Fruit fly (Drosophila melanogaster): Measurements from ENCODE around the gene CG11590.

The CG11590 gene

DNA sequence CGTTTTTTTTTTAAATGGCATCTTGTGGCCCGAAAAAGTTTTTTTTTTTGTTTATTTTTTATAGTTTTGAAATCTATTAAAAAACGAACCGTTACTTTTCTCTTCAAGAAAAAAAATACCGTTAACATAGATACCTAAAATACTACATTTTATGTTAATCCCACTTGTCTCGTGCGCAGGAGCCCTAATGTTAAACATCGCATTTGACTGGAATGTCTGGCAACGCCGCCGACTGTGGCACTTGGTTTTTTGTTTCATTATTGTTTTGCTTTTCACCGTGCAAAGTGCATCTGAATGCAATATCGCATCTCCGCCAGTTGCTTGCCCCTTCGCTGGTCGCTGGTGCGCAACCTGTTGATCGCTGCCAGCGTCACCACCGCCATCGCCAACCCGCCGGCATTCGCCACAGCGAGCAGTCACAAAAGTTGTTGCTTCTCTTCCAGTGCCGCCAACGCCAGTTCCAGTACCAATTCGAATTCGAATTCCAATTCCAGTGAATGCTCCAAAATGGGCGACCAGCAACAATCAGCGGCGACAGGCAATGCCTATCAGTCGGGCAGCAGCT, at the start of gene CG11590:
TSS of gene CG11590 (plus strand) at position 212 of the 565 bp plus-strand sequence.
- TF ChIP-seq bab1 (GFP tag; optimal IDR thresholded peaks at IDR 0.05): peak; percentile 38
- TF ChIP-seq Mnt (GFP tag; optimal IDR thresholded peaks at IDR 0.05): no peak
- TF ChIP-seq cnc (optimal IDR thresholded peaks at IDR 0.05): no peak
- TF ChIP-seq CG7045 (GFP tag; optimal IDR thresholded peaks at IDR 0.05): no peak
- no peak for TF ChIP-seq kay (GFP tag; ENCODE audit: borderline replicate concordance)

DNA sequence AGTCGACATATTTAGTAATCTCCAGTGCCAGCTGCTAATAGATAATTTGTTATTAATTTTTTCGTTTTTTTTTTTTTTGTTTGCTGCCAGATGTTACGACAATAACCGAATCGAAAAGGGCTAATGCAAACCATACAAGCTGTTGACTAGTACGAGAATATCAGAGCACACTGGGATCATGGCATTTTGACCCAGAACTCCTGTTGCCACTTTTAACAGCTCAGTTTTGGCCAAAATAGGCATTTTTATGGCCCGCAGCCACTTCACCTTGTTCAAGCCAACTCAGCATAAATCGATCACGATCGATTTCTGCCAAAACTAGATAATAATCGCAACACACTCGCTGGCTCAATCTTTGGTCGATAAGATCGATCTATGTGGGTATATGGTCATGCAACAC, 48.1 kb upstream of the CG11590 start, which contains the start of gene CG12479:
TSS of gene CG12479 (minus strand) at position 101 of the 400 bp plus-strand sequence.
- TF ChIP-seq CG14711 (tag; optimal IDR thresholded peaks at IDR 0.05): no peak
- TF ChIP-seq toe (GFP tag; optimal IDR thresholded peaks at IDR 0.05): no peak
- TF ChIP-seq CG7101 (tag; optimal IDR thresholded peaks at IDR 0.05): no peak
- TF ChIP-seq Crg-1 (GFP tag; optimal IDR thresholded peaks at IDR 0.05): no peak
- TF ChIP-seq CG33017 (tag; optimal IDR thresholded peaks at IDR 0.05): no peak
- TF ChIP-seq tj (GFP tag; optimal IDR thresholded peaks at IDR 0.05): no peak
- TF ChIP-seq pad (GFP tag; optimal IDR thresholded peaks at IDR 0.05): no peak
- TF ChIP-seq Hr96 (GFP tag; optimal IDR thresholded peaks at IDR 0.05): no peak
- no peak for TF ChIP-seq CG7045 (GFP tag; optimal IDR thresholded peaks at IDR 0.05)
- no peak for TF ChIP-seq kay (GFP tag; ENCODE audit: borderline replicate concordance)
- TF ChIP-seq CG12768 (GFP tag; optimal IDR thresholded peaks at IDR 0.05): no peak
- no peak for TF ChIP-seq cic (GFP tag; optimal IDR thresholded peaks at IDR 0.05)
- TF ChIP-seq Mnt (GFP tag; optimal IDR thresholded peaks at IDR 0.05): no peak
- no peak for TF ChIP-seq CG11617 (GFP tag; optimal IDR thresholded peaks at IDR 0.05)
- no peak for TF ChIP-seq bab1 (GFP tag; optimal IDR thresholded peaks at IDR 0.05)

DNA sequence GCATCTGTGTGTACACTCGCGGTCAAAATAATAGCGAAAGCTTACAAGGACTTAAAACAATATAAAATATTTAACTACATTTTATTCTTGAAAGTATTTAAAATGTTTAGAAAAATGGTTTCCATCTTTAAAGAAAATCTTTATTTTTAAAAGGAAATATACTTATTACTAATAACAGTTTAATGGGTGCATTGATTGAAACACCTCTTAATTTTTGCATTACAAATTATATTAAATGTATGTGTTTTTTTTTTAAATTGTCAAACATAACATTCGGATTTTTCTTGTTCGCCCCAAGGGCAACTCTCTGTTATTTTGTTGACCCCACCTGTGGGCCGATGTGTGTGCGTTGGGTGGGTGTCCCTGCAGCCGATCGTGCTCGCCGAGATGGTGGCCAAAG, 46.3 kb upstream of the CG11590 start:
- TF ChIP-seq pad (GFP tag; optimal IDR thresholded peaks at IDR 0.05): no peak
- no peak for TF ChIP-seq CG33017 (tag; optimal IDR thresholded peaks at IDR 0.05)
- no peak for TF ChIP-seq cnc (optimal IDR thresholded peaks at IDR 0.05)
- TF ChIP-seq cic (GFP tag; optimal IDR thresholded peaks at IDR 0.05): no peak
- TF ChIP-seq toe (GFP tag; optimal IDR thresholded peaks at IDR 0.05): no peak
- no peak for TF ChIP-seq CG12768 (GFP tag; optimal IDR thresholded peaks at IDR 0.05)
- TF ChIP-seq Mnt (GFP tag; optimal IDR thresholded peaks at IDR 0.05): no peak

DNA sequence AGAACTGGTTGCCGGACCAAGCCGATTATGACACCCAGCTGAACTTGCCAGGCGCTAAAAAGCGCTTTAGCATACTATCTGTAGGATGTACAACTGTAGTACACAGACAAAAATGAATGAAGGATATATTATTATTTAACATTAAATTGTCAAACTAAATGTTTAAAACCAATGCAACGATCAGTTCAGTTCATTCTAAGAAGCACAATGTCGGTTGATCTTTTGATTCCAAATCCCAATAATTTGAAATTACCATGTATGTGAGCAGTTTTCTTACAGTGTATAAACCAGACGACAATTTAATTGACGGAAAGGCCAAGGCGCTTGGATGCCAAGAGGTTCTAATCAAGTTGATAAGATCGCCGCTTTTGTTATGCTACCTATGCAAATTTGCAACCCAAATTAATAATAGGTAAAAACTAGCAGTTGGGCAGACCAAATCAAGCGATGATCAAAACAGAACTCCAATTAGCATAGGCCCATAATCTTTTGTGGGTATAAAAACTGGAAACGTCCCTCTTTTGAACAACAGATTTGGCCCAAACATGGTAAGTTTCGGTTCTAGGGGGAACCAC, 30.8 kb upstream of the CG11590 start, which contains the start of gene CG12480:
TSS of gene CG12480 (plus strand) at position 525 of the 575 bp plus-strand sequence.
- no peak for TF ChIP-seq cic (GFP tag; optimal IDR thresholded peaks at IDR 0.05)
- TF ChIP-seq tj (GFP tag; optimal IDR thresholded peaks at IDR 0.05): no peak
- TF ChIP-seq cnc (optimal IDR thresholded peaks at IDR 0.05): no peak
- no peak for TF ChIP-seq CG1620 (GFP tag; optimal IDR thresholded peaks at IDR 0.05)
- no peak for TF ChIP-seq CG14711 (tag; optimal IDR thresholded peaks at IDR 0.05)
- no peak for TF ChIP-seq CG11617 (GFP tag; optimal IDR thresholded peaks at IDR 0.05)
- TF ChIP-seq Hr96 (GFP tag; optimal IDR thresholded peaks at IDR 0.05): no peak
- no peak for TF ChIP-seq CG12768 (GFP tag; optimal IDR thresholded peaks at IDR 0.05)
- TF ChIP-seq Clk (GFP tag; optimal IDR thresholded peaks at IDR 0.05): no peak
- TF ChIP-seq CG7101 (tag; optimal IDR thresholded peaks at IDR 0.05): no peak
- TF ChIP-seq toe (GFP tag; optimal IDR thresholded peaks at IDR 0.05): no peak
- TF ChIP-seq pad (GFP tag; optimal IDR thresholded peaks at IDR 0.05): no peak
- no peak for TF ChIP-seq Crg-1 (GFP tag; optimal IDR thresholded peaks at IDR 0.05)
- TF ChIP-seq CG7045 (GFP tag; optimal IDR thresholded peaks at IDR 0.05): no peak
- no peak for TF ChIP-seq bab1 (GFP tag; optimal IDR thresholded peaks at IDR 0.05)
- TF ChIP-seq Mnt (GFP tag; optimal IDR thresholded peaks at IDR 0.05): no peak

DNA sequence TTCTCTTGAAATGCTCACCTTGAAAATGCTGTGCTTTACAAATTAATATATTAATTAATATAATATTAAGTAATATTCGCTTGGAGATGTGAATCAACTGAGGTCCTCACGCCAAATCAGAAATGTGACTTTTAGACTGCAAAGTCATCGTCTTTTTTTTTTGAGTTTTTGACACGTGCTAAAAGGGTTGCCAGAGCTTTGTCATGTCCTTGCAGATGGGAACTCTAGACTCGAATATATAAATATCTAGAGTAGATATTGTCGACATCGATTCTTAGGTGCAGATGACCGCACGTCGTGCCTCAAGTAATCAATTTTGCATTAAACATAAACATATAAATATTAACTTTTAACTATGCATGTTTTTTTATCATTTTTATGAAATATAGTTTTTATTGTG, 27.5 kb upstream of the CG11590 start, which contains the start of gene betaNACtes1:
TSS of gene betaNACtes1 (minus strand) at position 101 of the 400 bp plus-strand sequence.
- TF ChIP-seq CG5204 (GFP tag; optimal IDR thresholded peaks at IDR 0.05) (no peak), CG7045 (GFP tag; optimal IDR thresholded peaks at IDR 0.05) (no peak), Mnt (GFP tag; optimal IDR thresholded peaks at IDR 0.05) (no peak), CG14711 (tag; optimal IDR thresholded peaks at IDR 0.05) (no peak), CG33017 (tag; optimal IDR thresholded peaks at IDR 0.05) (no peak), CG12768 (GFP tag; optimal IDR thresholded peaks at IDR 0.05) (no peak), toe (GFP tag; optimal IDR thresholded peaks at IDR 0.05) (no peak)

DNA sequence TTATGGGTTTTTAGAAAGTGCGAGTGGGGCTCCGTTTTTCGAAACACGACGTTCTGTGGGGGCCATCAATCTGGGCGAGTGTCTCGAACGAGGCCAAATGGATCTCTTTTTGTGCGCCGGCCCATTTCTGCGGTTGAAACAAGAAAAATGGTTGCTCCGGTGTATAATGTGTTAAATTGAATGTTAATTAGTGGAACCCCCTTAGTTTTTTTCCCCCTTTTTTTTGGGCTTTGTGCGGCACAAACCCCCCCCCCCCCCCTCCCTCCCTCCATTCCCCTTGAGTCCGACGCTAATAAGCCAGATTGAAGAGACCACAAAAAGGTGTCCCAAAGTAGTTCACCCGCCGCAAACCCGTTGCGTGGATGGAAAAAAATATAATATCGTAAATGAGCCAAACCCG, 26.3 kb upstream of the CG11590 start:
- TF ChIP-seq CG33017 (tag; optimal IDR thresholded peaks at IDR 0.05) (no peak), bab1 (GFP tag; optimal IDR thresholded peaks at IDR 0.05) (no peak), Clk (GFP tag; optimal IDR thresholded peaks at IDR 0.05) (no peak), cnc (optimal IDR thresholded peaks at IDR 0.05) (no peak), Mnt (GFP tag; optimal IDR thresholded peaks at IDR 0.05) (no peak), ovo (GFP tag; optimal IDR thresholded peaks at IDR 0.05) (no peak), Crg-1 (GFP tag; optimal IDR thresholded peaks at IDR 0.05) (no peak), tj (GFP tag; optimal IDR thresholded peaks at IDR 0.05) (no peak), cic (GFP tag; optimal IDR thresholded peaks at IDR 0.05) (no peak), CG5204 (GFP tag; optimal IDR thresholded peaks at IDR 0.05) (no peak), kay (GFP tag; ENCODE audit: borderline replicate concordance) (no peak), CG12768 (GFP tag; optimal IDR thresholded peaks at IDR 0.05) (no peak), CG7045 (GFP tag; optimal IDR thresholded peaks at IDR 0.05) (no peak), Hr96 (GFP tag; optimal IDR thresholded peaks at IDR 0.05) (no peak), CG7101 (tag; optimal IDR thresholded peaks at IDR 0.05) (no peak), CG1620 (GFP tag; optimal IDR thresholded peaks at IDR 0.05) (no peak), CG14711 (tag; optimal IDR thresholded peaks at IDR 0.05) (no peak), CG11617 (GFP tag; optimal IDR thresholded peaks at IDR 0.05) (no peak), toe (GFP tag; optimal IDR thresholded peaks at IDR 0.05) (no peak)

Data from whole organism, adult.